Fruit fly (Drosophila melanogaster): ENCODE results near the gene Rpt3R.

Gene Rpt3R

DNA sequence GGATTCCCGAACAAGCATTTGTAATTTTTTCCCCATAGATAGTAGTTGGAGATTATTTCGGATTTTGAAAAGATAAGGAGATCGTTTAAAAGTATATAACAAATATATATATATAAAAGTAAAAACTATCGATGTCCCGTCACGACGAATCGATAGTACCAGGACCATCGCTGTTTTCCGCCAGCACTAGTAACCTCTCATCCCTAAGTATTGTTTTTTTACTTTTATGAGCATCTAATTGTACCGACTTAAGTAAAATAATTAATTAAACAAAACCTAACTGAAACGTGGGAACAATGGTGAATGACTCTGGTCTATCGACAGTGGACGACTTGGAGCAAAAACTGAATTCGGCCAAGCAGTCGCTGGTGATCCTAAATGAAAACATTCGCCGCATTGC lies 15.6 kb downstream of the Rpt3R start, which contains the start of gene Pnn (continued):
- TF ChIP-seq CG11247 (GFP tag; IDR thresholded peaks at IDR 0.05) (no peak), Deaf1 (tag; optimal IDR thresholded peaks at IDR 0.05) (no peak), Lhr (GFP tag; optimal IDR thresholded peaks at IDR 0.05) (no peak), CG17612 (GFP tag; IDR thresholded peaks at IDR 0.05) (no peak), Sox100B (GFP tag; optimal IDR thresholded peaks at IDR 0.05) (peak; percentile 6), Drgx (GFP tag; IDR thresholded peaks at IDR 0.05) (no peak), CG17328 (GFP tag; IDR thresholded peaks at IDR 0.05) (no peak), tna (GFP tag; IDR thresholded peaks at IDR 0.05; ENCODE audit: partially characterized antibody) (peak; percentile 77), CG16813 (GFP tag; IDR thresholded peaks at IDR 0.05; ENCODE audit: partially characterized antibody) (peak; percentile 92), phol (tag; optimal IDR thresholded peaks at IDR 0.05) (peak; percentile 21), z (GFP tag; IDR thresholded peaks at IDR 0.05) (no peak), CG8765 (GFP tag; IDR thresholded peaks at IDR 0.05) (no peak), az2 (GFP tag; optimal IDR thresholded peaks at IDR 0.05) (no peak), CG2129 (GFP tag; IDR thresholded peaks at IDR 0.05; ENCODE audit: partially characterized antibody) (peak; percentile 81), CG12236 (GFP tag; optimal IDR thresholded peaks at IDR 0.05) (no peak), dmrt11E (tag; optimal IDR thresholded peaks at IDR 0.05) (no peak), Tbp (GFP tag; optimal IDR thresholded peaks at IDR 0.05) (no peak), CG7987 (GFP tag; optimal IDR thresholded peaks at IDR 0.05) (no peak), prd (optimal IDR thresholded peaks at IDR 0.05) (no peak), prd (GFP tag; IDR thresholded peaks at IDR 0.05) (no peak), CG1602 (GFP tag; optimal IDR thresholded peaks at IDR 0.05) (no peak), Trl (optimal IDR thresholded peaks at IDR 0.05) (no peak), Trl (GFP tag; optimal IDR thresholded peaks at IDR 0.05) (no peak), ab (GFP tag; optimal IDR thresholded peaks at IDR 0.05) (no peak), trh (GFP tag; optimal IDR thresholded peaks at IDR 0.05) (no peak), CG10321 (GFP tag; IDR thresholded peaks at IDR 0.05) (no peak), sqz (GFP tag; optimal IDR thresholded peaks at IDR 0.05) (peak; percentile 65), ase (GFP tag; IDR thresholded peaks at IDR 0.05) (no peak), CG4707 (GFP tag; optimal IDR thresholded peaks at IDR 0.05) (no peak), CG12659 (GFP tag; optimal IDR thresholded peaks at IDR 0.05) (peak; percentile 30), Hmx (GFP tag; optimal IDR thresholded peaks at IDR 0.05) (no peak), Ssrp (tag; optimal IDR thresholded peaks at IDR 0.05) (no peak), CG17912 (GFP tag; optimal IDR thresholded peaks at IDR 0.05) (no peak), pum (GFP tag; optimal IDR thresholded peaks at IDR 0.05) (no peak), CG4360 (GFP tag; IDR thresholded peaks at IDR 0.05) (no peak), croc (GFP tag; conservative IDR thresholded peaks at IDR 0.05) (no peak), Oli (tag; optimal IDR thresholded peaks at IDR 0.05) (no peak), CG2116 (GFP tag; optimal IDR thresholded peaks at IDR 0.05) (peak; percentile 44), CG4282 (GFP tag; optimal IDR thresholded peaks at IDR 0.05) (no peak), peb (GFP tag; IDR thresholded peaks at IDR 0.05) (no peak), Mes4 (GFP tag; optimal IDR thresholded peaks at IDR 0.05) (no peak), CG7271 (tag; optimal IDR thresholded peaks at IDR 0.05) (no peak), CG12769 (tag; optimal IDR thresholded peaks at IDR 0.05) (no peak), hbn (GFP tag; IDR thresholded peaks at IDR 0.05; ENCODE audit: partially characterized antibody) (peak; percentile 87), stwl (tag; optimal IDR thresholded peaks at IDR 0.05) (peak; percentile 32), nau (GFP tag; optimal IDR thresholded peaks at IDR 0.05) (no peak), ac (GFP tag; optimal IDR thresholded peaks at IDR 0.05) (no peak), nerfin-1 (tag; optimal IDR thresholded peaks at IDR 0.05) (no peak), Eip74EF (GFP tag; optimal IDR thresholded peaks at IDR 0.05) (no peak), ap (GFP tag; IDR thresholded peaks at IDR 0.05) (no peak), CG14860 (GFP tag; IDR thresholded peaks at IDR 0.05; ENCODE audit: partially characterized antibody) (peak; percentile 81), CG15073 (GFP tag; optimal IDR thresholded peaks at IDR 0.05) (no peak)
